Fruit fly (Drosophila melanogaster) S2 (cell line): Measurements from ENCODE around the gene CG14020.

ENCODE experiments used
- CG8478 ChIP-seq: fragments of >200 bp; optimal IDR thresholded peaks from 2 replicates; lab custom pipeline; 2018
- CTCF ChIP-seq, 2 experiments: fragments of >200 bp; optimal IDR thresholded peaks; 2 replicates each; lab custom pipeline; 2018

CG14020 gene

DNA sequence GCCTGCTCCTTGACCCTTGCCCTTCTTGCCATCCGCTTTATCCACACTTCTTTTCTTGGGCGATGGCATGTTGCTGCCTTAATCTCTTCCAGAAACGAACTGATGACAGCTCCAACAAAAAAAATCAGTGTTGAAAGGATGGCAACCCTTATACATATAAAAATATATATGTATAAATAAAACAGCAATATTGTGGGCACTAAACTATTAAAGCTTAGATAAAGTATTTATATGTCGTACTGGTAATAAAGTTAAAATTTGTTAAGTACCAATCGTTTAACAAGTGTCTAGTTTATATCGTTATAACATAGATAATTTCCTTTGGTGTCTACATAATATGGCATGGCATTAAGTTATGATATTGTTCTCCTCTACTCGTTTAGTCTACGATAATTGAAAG lies 19.1 kb downstream of the CG14020 start, which contains the start of gene tomb:
Gene tomb (minus strand): TSS at position 101 of the 400 bp plus-strand sequence.
- TF ChIP-seq CG8478 (lab: Kevin White, UChicago), result no peak

DNA sequence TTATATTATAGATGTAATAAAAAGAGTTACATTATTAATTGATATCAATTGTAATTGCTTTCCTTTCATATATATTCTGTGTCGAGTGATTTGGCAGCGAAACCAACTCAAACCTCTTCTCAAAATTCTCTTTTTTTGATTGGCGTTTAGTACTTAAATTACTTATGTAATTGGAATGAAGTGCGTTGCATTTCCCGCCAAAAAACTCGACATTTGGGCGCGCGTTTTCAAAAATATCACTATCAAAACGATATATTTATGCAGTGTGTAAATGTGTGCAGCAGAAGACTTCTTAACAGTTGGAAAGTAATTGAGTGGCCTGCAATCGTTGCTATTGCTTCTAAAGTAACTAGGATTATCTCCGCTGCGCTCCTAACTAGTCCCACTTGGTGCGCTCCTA lies 19.5 kb downstream of the CG14020 start:
- TF ChIP-seq CTCF (optimal IDR thresholded peaks at IDR 0.05; lab: Kevin White, UChicago) (no peak), CG8478 (lab: Kevin White, UChicago) (no peak)

DNA sequence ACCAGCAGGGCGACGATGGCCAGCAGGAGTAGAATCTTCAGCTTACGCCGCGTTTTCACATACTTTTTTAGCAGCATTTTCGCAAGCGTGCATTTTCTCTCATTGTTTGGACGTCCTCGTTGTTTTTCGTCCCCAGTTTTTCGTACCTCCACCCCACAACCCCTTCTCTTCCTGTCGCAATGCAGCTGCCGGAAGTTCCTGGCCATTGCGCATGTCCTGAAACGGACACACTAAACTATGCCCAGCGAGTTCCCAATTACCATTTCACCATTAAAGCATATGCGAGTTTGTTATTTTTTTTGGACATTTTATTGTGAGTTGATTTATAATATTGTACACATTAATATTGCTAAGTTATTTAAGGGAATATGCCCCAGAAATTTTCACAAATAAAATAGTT lies 21.5 kb downstream of the CG14020 start, which contains the start of gene CG14015:
Gene CG14015 (minus strand): TSS at position 163 of the 400 bp plus-strand sequence.
- no peak for TF ChIP-seq CG8478 (lab: Kevin White, UChicago)
- TF ChIP-seq CTCF (optimal IDR thresholded peaks at IDR 0.05; lab: Kevin White, UChicago), result no peak

DNA sequence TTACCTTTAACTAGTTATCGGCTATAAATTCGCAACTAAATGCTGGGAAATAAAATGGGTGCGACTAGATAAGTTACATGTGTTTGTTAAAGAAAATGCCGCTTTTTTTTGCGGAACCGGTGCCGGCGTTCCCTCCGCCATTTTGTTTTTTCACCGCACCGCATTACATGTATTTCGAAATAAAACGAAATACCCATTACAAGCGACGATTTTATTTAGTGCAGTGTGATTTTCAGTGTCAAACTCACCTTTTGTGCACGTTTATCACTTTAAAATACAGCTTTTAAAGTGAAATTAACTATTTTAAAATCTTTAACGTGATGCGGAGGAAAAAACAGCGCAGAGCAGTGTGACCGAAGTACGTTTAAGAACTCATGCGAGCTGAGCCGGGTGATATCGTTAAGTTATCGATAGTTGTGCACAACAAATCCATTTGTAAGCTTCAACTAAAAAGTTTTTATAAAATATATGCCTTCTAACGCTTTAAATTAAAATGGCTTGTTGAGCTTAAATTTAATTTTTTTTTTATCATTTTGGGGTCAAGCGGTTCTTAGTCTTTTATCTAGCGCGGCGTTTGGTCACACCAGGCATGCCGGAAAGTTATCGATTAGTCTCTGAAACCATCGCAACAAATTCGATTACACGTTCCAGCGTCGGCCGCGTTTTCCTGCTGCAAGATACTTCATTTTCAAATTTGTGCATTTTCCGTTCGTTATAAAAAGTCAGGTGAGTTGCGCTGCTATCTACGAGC lies 24.6 kb downstream of the CG14020 start, which contains the start of the genes Hel25E and Lam:
Gene Hel25E (minus strand): TSS at position 380 of the 751 bp plus-strand sequence.
Gene Lam (plus strand): TSS at position 546 of the 751 bp plus-strand sequence.
- TF ChIP-seq CG8478 (lab: Kevin White, UChicago) (no peak), CTCF (optimal IDR thresholded peaks at IDR 0.05; lab: Kevin White, UChicago) (no peak)

DNA sequence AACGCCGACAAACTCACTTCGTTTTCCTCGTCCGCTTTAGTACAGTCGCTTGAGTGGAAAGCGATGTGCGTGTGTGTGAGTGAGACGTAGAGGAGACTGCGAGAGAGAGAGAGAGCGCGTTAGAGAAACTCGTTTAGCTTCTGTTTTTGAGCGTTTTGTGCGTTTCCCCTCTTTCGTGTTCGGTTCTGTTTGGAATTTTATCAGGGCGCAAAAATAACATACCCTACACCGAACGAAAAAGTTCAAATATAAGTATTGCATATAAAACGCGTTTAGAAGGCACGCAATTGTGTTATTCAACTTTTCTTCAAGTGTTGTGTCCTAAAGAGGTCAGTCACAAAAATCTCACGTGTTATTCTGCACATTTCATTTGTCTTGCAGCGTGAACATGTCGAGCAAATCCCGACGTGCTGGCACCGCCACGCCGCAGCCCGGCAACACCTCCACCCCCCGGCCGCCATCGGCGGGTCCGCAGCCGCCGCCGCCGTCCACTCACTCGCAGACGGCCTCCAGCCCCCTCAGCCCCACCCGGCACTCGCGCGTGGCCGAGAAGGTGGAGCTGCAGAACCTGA lies 25.5 kb downstream of the CG14020 start:
- TF ChIP-seq CG8478 (lab: Kevin White, UChicago) (no peak), CTCF (optimal IDR thresholded peaks at IDR 0.05; lab: Kevin White, UChicago) (no peak)

DNA sequence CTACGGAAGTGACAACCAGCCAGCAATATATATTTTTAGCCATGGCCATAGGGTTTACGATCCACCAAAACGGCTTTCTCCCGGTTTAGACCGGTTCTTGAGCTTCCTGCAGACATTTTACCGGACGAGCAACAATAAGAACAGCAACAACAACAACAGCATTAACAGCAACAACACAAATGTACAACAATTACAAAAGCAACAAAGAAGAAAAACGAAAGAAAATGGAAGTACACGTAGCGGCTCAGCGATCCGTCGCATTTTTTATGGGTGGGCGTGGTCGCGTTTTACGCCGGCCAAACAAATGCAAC lies 28.6 kb downstream of the CG14020 start:
- TF ChIP-seq CG8478 (lab: Kevin White, UChicago) (no peak), CTCF (optimal IDR thresholded peaks at IDR 0.05; lab: Kevin White, UChicago) (no peak)

DNA sequence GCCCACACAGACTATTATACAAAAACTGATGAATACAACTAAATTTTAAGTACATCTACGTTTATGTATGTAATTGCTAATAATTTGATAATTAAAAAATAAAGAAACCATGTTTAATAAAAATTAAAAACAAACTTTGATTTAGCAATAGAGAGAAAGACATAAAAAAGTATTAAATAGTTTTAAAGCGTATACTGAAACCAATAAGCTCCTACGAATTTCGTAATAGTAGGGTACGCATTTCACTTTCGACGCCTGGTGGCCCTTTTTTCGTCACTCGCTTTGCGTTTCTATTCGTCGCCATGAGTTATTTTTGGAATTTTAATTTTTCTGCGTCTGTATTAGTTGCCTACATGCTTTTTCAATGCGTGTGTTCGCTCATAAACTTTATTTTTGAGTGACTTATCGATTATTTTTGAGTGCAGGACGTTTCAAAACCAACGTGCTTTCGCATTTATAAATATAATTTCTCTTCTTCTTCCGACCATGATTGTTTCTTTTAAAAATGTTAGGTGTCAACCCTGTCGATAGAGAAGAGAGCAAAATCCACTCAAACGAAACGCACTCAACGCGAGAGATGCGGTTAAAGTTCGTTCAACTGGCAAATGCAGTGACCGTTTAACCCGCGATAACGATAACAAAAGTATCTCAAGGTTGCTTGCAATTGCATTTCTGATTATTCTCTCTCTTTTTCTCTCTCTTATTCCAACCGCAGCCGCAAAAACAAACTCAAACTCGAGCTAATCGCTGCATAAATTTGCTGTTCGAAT lies 29.2 kb downstream of the CG14020 start, which contains the start of gene Oscillin:
Gene Oscillin (plus strand): TSS at position 569 of the 770 bp plus-strand sequence.
- TF ChIP-seq CG8478 (lab: Kevin White, UChicago), result no peak
- no peak for TF ChIP-seq CTCF (optimal IDR thresholded peaks at IDR 0.05; lab: Kevin White, UChicago)

DNA sequence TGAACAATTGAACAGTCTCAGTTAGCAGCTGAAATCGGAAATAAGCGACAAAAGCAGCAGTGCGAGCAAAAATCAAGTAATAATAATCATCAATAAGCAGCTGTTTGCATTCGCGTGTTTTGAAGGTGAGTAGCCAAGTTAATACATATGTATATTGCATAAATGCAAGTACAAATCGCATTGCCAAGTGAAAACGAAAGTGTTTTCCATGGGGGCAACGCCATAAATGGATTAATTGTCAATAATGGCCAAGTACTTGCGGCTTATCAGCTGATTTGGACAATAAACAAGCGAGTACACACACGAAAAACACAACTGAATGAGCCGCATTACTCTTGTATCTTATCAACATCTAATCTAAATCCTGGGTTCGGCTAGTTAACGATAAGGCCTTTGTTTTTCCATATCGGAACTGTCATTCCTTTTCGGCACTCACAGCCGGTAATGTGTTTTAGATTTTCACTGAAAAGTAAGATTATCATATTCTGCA lies 29.8 kb downstream of the CG14020 start:
- TF ChIP-seq CG8478 (lab: Kevin White, UChicago), result no peak
- no peak for TF ChIP-seq CTCF (optimal IDR thresholded peaks at IDR 0.05; lab: Kevin White, UChicago)

DNA sequence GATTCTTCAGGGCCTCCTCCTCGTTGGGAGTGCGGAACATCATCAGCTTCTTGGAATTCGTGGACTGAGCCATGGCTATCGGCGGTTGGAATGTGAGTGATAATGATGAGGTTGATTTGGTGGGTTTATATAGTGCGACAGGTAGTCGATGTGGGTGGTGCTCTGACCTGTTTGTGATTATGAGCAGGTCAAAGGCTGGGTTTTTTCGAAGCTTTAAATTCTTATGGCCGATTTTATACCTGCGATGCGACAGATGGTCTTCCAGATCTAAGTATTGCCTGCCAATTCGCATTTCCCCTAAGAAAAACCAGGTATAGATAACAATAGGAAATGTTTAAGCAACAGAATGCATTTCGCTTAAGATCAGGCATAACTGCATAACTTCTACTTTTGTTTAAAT lies 33.2 kb downstream of the CG14020 start, which contains the start of gene CG14014:
Gene CG14014 (minus strand): TSS at position 101 of the 400 bp plus-strand sequence.
- no peak for TF ChIP-seq CG8478 (lab: Kevin White, UChicago)
- TF ChIP-seq CTCF (optimal IDR thresholded peaks at IDR 0.05; lab: Kevin White, UChicago), result no peak

DNA sequence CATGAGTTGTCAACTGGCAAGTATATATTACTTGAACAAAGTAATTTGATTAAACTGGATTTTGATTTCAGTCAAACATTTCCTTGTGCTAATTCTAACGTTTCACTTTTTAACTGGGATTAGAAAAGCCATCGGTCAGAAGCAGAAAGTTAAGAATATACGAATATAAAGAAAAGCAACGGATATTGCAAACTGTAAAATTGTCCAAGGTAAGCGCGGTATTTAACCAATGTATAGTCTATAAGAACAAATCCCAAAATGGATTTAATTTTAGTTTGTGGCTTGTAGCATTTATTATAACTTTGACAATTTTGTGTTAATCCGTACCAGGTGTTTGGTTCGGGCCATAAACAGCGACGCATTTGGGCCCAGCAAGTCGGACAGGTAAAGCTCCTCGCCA lies 34.0 kb downstream of the CG14020 start, which contains the start of gene CG18269:
Gene CG18269 (plus strand): TSS at position 301 of the 400 bp plus-strand sequence.
- TF ChIP-seq CTCF (optimal IDR thresholded peaks at IDR 0.05; lab: Kevin White, UChicago) (no peak), CG8478 (lab: Kevin White, UChicago) (no peak)

DNA sequence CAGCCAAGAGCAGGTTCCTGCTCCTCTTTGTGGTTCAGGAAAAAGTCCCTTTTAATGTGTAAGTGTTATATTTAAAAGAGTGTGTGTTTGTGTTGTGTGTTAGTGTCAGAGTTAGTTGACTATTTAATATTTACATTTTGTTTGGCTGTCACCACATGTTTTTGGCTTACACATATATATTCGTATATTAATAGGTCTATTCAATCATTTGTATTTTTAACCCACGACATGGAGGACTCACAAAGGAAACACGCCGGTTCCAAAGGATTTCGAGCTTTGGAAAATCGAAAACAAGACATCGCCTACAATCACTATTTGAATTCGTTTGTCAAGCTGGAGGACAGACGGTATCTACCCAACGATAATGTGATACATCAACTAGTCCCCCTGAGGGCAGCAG lies 36.2 kb downstream of the CG14020 start, which contains the start of the genes CG14013 and CG14017:
Gene CG14013 (minus strand): TSS at position 101 of the 400 bp plus-strand sequence.
Gene CG14017 (plus strand): TSS at position 148 of the 400 bp plus-strand sequence.
- TF ChIP-seq CTCF (optimal IDR thresholded peaks at IDR 0.05; lab: Kevin White, UChicago) (no peak), CG8478 (lab: Kevin White, UChicago) (no peak)

DNA sequence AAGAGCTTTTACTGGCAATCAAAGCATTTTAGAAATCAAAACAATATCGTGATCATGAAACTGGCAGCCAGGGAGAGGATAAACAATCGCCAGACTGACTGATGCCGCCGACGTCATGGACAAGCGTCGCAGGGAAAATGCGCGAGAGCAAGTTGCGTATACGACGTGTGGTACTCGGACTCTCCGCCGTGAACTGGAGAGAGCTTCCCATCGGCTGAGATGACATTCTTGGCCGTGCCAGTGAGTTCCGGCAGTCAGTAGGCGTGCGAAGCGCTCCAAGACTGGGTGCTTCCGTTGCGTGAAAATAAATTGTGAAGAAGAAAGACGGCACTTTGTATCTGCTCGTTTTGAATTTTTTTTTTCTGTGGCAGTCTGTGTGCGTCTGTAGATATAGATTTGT lies 37.3 kb downstream of the CG14020 start, which contains the start of gene GluRIIA:
Gene GluRIIA (plus strand): TSS at position 255 of the 400 bp plus-strand sequence.
- TF ChIP-seq CTCF (optimal IDR thresholded peaks at IDR 0.05; lab: Kevin White, UChicago), result no peak

DNA sequence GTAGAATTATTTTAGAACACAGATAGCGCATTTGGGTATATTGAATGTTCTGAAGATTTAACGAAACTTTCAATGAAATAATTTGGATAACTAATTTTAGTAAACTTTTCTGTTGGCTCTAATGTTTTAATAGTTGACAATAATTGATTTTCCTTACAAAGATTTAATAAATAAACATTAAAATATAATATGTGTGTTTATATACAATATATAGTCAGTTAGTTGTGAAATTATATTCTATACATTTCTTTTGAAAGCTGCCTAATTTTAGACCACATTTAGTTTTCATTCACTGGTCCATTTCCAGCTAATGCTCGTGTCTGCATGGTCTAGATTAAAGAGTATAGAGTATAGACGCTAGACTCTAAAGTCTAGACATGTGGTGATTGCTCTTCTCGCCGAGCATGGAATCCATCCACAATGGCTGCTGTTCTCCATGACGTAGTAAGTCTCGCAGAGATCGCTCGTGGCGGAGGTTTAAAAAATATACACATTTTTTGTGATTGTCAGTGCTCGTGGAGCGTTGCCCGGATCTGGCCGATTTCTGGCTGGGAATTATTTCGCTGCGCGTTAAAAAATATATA lies 41.4 kb downstream of the CG14020 start, which contains the start of gene GluRIIB:
Gene GluRIIB (plus strand): TSS at position 534 of the 584 bp plus-strand sequence.
- no peak for TF ChIP-seq CTCF (optimal IDR thresholded peaks at IDR 0.05; lab: Kevin White, UChicago)
- TF ChIP-seq CG8478 (lab: Kevin White, UChicago), result no peak

DNA sequence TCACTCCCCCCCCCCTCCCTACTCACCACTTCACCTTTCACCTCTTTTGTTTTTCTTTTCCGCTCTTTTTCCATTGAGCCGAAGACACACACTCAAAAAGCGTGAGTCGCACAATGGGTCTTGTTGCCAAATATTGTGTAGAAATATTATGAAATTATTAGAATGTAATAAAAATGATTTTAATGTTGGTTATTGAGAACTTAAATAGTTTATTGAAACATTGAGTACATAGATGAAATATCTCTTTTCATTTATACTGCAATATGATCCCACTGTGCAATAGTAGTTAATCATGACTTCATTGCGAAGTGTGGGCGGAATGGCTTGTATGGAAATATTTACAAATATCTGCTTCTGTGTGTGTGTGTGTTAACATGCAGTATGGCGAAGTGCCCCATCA lies 49.6 kb downstream of the CG14020 start:
- TF ChIP-seq CTCF (optimal IDR thresholded peaks at IDR 0.05; lab: Kevin White, UChicago) (no peak), CG8478 (lab: Kevin White, UChicago) (no peak)
